Worm (Caenorhabditis elegans) whole organism, midembryonic: ENCODE measurements around the gene lgc-29.

Experiments
- T22C8.4 ChIP-seq: fragments of 200-800 bp; sonication (Bioruptor generic); IDR thresholded peaks from 2 replicates; pipeline ENCODE4 v1.3.6; 2022; ENCODE audit warnings: missing genetic modification characterization, missing compliant biosample characterization
- flt-1 ChIP-seq: fragments of 200-800 bp; sonication (Bioruptor generic); IDR thresholded peaks from 2 replicates; pipeline ENCODE4 v1.3.6; 2022; ENCODE audit warnings: missing genetic modification characterization, missing compliant biosample characterization
- ref-1 ChIP-seq: fragments of 200-800 bp; sonication (Bioruptor generic); conservative IDR thresholded peaks from 2 replicates; pipeline ENCODE4 v1.3.6; 2022; ENCODE audit warnings: missing genetic modification reagents, missing genetic modification characterization, missing compliant biosample characterization
- tab-1 ChIP-seq: fragments of 200-800 bp; sonication (Bioruptor generic); IDR thresholded peaks from 2 replicates; pipeline ENCODE4 v1.3.6; 2022; ENCODE audit warnings: missing genetic modification characterization, missing compliant biosample characterization
- ztf-23 ChIP-seq: fragments of 200-800 bp; sonication (Bioruptor generic); IDR thresholded peaks from 2 replicates; pipeline ENCODE4 v1.3.6; 2022; ENCODE audit warnings: missing genetic modification reagents, missing genetic modification characterization, missing compliant biosample characterization
- ztf-29 ChIP-seq: fragments of 200-800 bp; sonication (Bioruptor generic); IDR thresholded peaks from 2 replicates; pipeline ENCODE4 v1.3.6; 2022; ENCODE audit warnings: missing genetic modification reagents, missing genetic modification characterization, missing compliant biosample characterization

DNA sequence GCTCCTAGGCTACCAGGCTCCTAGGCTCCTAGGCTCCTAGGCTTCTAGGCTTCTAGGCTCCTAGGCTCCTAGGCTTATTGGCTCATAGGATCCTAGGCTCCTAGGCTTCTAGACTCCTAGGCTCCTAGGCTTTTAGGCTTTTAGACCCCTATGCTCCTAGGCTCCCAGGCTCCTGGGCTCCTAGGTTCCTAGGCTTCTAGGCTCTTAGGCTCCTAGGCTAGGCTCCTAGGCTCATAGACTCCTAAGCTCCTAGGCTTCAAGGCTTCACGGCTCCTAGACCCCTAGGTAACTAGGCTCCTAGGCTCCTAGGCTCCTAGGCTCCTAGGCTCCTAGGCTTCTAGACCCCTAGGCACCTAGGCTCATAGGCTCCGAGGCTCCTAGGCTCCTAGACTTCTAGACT lies 12.6 kb downstream of the lgc-29 start:
- TF ChIP-seq ztf-29 (GFP tag; lab: Robert Waterston, UW) (no peak), ztf-23 (GFP tag; lab: Robert Waterston, UW) (no peak), T22C8.4 (GFP tag; lab: Robert Waterston, UW) (no peak), ref-1 (GFP tag; lab: Robert Waterston, UW) (no peak), flt-1 (peak; percentile 48; the same call in 1 of the 2 replicates), tab-1 (GFP tag; lab: Robert Waterston, UW) (peak; percentile 47; the same call in 1 of the 2 replicates)
